Worm (Caenorhabditis elegans) whole organism, midembryonic: ENCODE data around the gene R05F9.9.

Experiments
- klf-2 ChIP-seq: fragments of 200-800 bp; sonication (Bioruptor generic); conservative IDR thresholded peaks from 2 replicates; pipeline ENCODE4 v1.3.6; 2022; ENCODE audit warnings: missing genetic modification reagents, missing genetic modification characterization, missing compliant biosample characterization
- ref-1 ChIP-seq: fragments of 200-800 bp; sonication (Bioruptor generic); conservative IDR thresholded peaks from 2 replicates; pipeline ENCODE4 v1.3.6; 2022; ENCODE audit warnings: missing genetic modification reagents, missing genetic modification characterization, missing compliant biosample characterization

DNA sequence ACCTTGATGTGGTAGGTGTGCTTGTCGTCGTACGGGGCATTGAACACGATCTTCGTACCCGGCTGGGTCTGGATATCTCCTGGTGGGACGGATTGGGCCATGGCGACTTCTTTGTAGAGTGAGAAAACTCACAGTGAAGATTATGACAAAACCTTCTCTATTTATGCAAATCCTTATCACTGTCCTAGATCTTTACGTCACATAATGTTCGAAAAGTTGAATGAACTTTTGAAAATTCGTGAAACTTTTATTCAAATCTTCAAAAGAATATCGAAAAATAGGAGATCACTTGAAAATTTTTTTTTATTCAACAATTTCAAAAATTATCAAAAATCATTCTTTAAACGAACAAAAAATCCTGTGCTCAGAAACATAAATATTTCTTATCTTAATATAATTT, 9.3 kb downstream of the R05F9.9 start, which contains the start of gene msp-33:
- TF ChIP-seq klf-2 (GFP tag; lab: Robert Waterston, UW), result no peak
- TF ChIP-seq ref-1 (GFP tag; lab: Robert Waterston, UW), result no peak
